Worm (Caenorhabditis elegans) whole organism, mixed stage, embryonic: Measurements from ENCODE around the gene T08E11.1.

ENCODE experiments used
- ces-1 ChIP-seq: fragments of 150-350 bp; optimal IDR thresholded peaks from 2 replicates; lab custom pipeline; 2014; ENCODE audit warnings: missing biosample characterization, missing genetic modification reagents, missing genetic modification characterization
- lin-32 ChIP-seq: fragments of 200-800 bp; sonication (Bioruptor generic); optimal IDR thresholded peaks from 2 replicates; lab custom pipeline; 2018; ENCODE audit warnings: mild to moderate bottlenecking, missing genetic modification characterization, missing compliant biosample characterization
- nhr-237 ChIP-seq: fragments of 150-350 bp; optimal IDR thresholded peaks from 2 replicates; lab custom pipeline; 2014; ENCODE audit warnings: missing biosample characterization, missing genetic modification characterization
- sptf-1 ChIP-seq: sonication (generic microtip); optimal IDR thresholded peaks from 2 replicates; lab custom pipeline; 2017; ENCODE audit warnings: mild to moderate bottlenecking, missing genetic modification characterization, moderate library complexity, missing compliant biosample characterization
- unc-62 ChIP-seq: fragments of 150-350 bp; optimal IDR thresholded peaks from 2 replicates; lab custom pipeline; 2014; ENCODE audit warnings: missing biosample characterization, missing genetic modification reagents, missing genetic modification characterization

DNA sequence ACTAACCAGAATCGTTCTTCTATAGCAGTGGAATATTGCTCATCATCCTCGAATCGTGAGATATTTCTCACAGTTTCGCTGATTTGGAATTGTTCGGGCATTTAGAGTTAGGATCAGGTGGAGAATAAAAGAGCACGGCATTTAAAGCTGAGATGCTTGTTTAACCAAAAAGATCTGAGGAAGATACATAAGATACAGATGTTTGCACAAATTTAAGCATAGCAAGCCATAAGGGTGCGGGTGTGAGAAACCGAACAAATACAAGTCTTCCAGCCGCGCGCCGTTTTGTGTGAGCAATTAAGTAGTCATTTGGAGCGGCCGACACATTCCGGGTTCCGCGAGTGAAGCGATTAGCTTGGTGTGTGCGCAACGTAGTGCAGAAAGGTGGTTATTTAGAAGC lies 50.1 kb downstream of the T08E11.1 start, which contains the start of gene math-7:
- no peak for TF ChIP-seq unc-62
- TF ChIP-seq ces-1 (GFP tag; lab: Kevin White, UChicago), result no peak
- no peak for TF ChIP-seq nhr-237
- no peak for TF ChIP-seq lin-32 (GFP tag; lab: Kevin White, UChicago)
- no peak for TF ChIP-seq sptf-1 (tag; lab: Kevin White, UChicago)
